Worm (Caenorhabditis elegans): Measurements from ENCODE around the gene Y45F3A.4.

Gene Y45F3A.4

DNA sequence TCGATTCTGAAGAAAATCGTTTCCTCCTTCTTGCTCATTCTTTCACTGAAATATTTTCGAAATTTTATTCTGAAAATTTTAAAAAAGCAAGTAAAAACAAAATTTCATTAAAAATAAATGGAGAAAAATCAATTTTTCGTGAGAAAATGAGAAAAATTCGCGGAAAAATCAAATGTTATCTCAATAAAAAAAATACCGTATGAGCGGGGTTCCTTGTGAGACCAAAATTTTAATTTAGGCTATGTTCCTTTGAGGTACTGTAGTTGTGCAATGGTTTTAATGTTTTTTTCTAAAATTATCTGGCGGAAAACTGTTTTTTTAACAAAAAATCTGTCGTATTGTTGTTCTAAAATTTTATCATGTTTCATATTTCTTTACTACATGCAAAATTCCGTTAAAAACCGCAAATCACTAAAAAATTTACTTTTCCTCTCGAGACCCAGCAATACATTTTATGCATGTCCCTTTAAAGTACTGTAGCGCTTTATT, 25.0 kb upstream of the Y45F3A.4 start, which contains the start of gene epg-6 (continued):
- TF ChIP-seq madf-8 (GFP tag; conservative IDR thresholded peaks at IDR 0.05) (peak; percentile 82), madf-6 (GFP tag; IDR thresholded peaks at IDR 0.05) (peak; percentile 93), lin-54 (GFP tag; optimal IDR thresholded peaks at IDR 0.05) (peak; percentile 54), snpc-1.1 (tag; optimal IDR thresholded peaks at IDR 0.05; ENCODE audit: insufficient read depth) (peak; percentile 17), ztf-28 (GFP tag; IDR thresholded peaks at IDR 0.05) (no peak), hmg-1.2 (GFP tag; IDR thresholded peaks at IDR 0.05) (peak; percentile 21; the same call in 1 of the 2 replicates), snpc-1.3 (tag; optimal IDR thresholded peaks at IDR 0.05; ENCODE audit: insufficient read depth) (peak; percentile 58), dpl-1 (GFP tag; optimal IDR thresholded peaks at IDR 0.05) (peak; percentile 27), unc-62 (GFP tag; optimal IDR thresholded peaks at IDR 0.05) (no peak), Y95B8A.8 (GFP tag; IDR thresholded peaks at IDR 0.05) (no peak), athp-1 (tag; optimal IDR thresholded peaks at IDR 0.05) (no peak), unc-130 (GFP tag; optimal IDR thresholded peaks at IDR 0.05) (peak; percentile 19), F33H1.4 (GFP tag; IDR thresholded peaks at IDR 0.05) (peak; percentile 94), let-607 (tag; optimal IDR thresholded peaks at IDR 0.05) (no peak), lsl-1 (GFP tag; optimal IDR thresholded peaks at IDR 0.05) (peak; percentile 99), hmg-20 (GFP tag; IDR thresholded peaks at IDR 0.05) (no peak)

DNA sequence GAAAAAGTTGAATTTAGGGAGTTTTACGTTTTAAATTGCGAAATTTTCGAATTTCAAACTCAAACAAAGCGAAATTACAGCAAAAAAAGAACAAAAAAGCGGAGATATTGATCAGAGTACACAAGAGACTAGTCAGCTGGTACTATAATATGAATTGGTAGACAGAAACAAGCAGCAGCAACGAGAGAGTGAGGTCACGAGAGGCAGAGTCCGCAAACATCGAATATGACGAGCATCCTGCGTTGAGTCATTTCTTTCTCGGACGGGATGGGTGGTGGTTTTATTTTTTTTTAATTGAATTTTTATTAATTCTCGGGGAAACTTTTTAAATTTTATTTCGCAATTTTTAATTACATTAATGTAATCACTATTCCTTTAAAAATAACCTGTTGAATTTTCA, 24.5 kb upstream of the Y45F3A.4 start:
- TF ChIP-seq hmg-20 (GFP tag; IDR thresholded peaks at IDR 0.05), result no peak
- no peak for TF ChIP-seq cebp-2 (GFP tag; IDR thresholded peaks at IDR 0.05)
- TF ChIP-seq mcd-1 (GFP tag; IDR thresholded peaks at IDR 0.05), result peak; percentile 70
- TF ChIP-seq attf-5 (GFP tag; optimal IDR thresholded peaks at IDR 0.05), result peak; percentile 89
- no peak for TF ChIP-seq ztf-26 (tag; optimal IDR thresholded peaks at IDR 0.05)
- TF ChIP-seq pha-4 (tag; optimal IDR thresholded peaks at IDR 0.05), result peak; percentile 32
- peak; percentile 59; the same call in 1 of the 2 replicates for TF ChIP-seq cebp-1 (GFP tag; IDR thresholded peaks at IDR 0.05)
- peak; percentile 92 for TF ChIP-seq cebp-1 (tag; optimal IDR thresholded peaks at IDR 0.05)
- TF ChIP-seq ceh-100 (GFP tag; IDR thresholded peaks at IDR 0.05), result 0 out of 2 replicates have a peak, but pooled peaks have one; percentile 9
- peak; percentile 29 for TF ChIP-seq ztf-18 (tag; optimal IDR thresholded peaks at IDR 0.05)
- TF ChIP-seq lin-54 (GFP tag; optimal IDR thresholded peaks at IDR 0.05), result peak; percentile 28
- TF ChIP-seq egl-44 (GFP tag; IDR thresholded peaks at IDR 0.05), result peak; percentile 32; the same call in 1 of the 2 replicates
- no peak for TF ChIP-seq lsl-1 (GFP tag; optimal IDR thresholded peaks at IDR 0.05)
- peak; percentile 70 for TF ChIP-seq nhr-80 (tag; optimal IDR thresholded peaks at IDR 0.05)
- peak; percentile 56 for TF ChIP-seq lin-40 (tag; optimal IDR thresholded peaks at IDR 0.05)
- TF ChIP-seq B0035.1 (tag; optimal IDR thresholded peaks at IDR 0.05), result no peak
- TF ChIP-seq dpl-1 (GFP tag; optimal IDR thresholded peaks at IDR 0.05), result no peak
- TF ChIP-seq snpc-4 (GFP tag; optimal IDR thresholded peaks at IDR 0.05), result no peak
- peak in 1 of 4 experiments; percentile 2 for TF ChIP-seq snpc-4 (tag; optimal IDR thresholded peaks at IDR 0.05)
- TF ChIP-seq tbp1 (GFP tag; optimal IDR thresholded peaks at IDR 0.05), result peak; percentile 1
- TF ChIP-seq hmg-1.2 (GFP tag; IDR thresholded peaks at IDR 0.05), result peak; percentile 49; the same call in 1 of the 2 replicates
- peak; percentile 29 for TF ChIP-seq K12H6.12 (tag; optimal IDR thresholded peaks at IDR 0.05)
- 0 out of 2 replicates have a peak, but pooled peaks have one; percentile 26 for TF ChIP-seq pbrm-1 (GFP tag; IDR thresholded peaks at IDR 0.05)
- peak; percentile 7; the same call in 1 of the 2 replicates for TF ChIP-seq rcor-1 (GFP tag; IDR thresholded peaks at IDR 0.05)
- 0 out of 2 replicates have a peak, but pooled peaks have one; percentile 28 for TF ChIP-seq B0336.3 (GFP tag; IDR thresholded peaks at IDR 0.05)
- no peak for TF ChIP-seq ztf-28 (GFP tag; IDR thresholded peaks at IDR 0.05)
- TF ChIP-seq F23B12.7 (tag; optimal IDR thresholded peaks at IDR 0.05; ENCODE audit: insufficient read depth), result peak; percentile 4

All from whole organism, young adult.